Worm (Caenorhabditis elegans) whole organism, L4 larva: ENCODE results near the gene F59E12.6.

Experiments used
- F37D6.2 ChIP-seq: sonication (generic microtip); optimal IDR thresholded peaks from 2 replicates; lab custom pipeline; 2016; ENCODE audit warnings: mild to moderate bottlenecking, missing genetic modification characterization, missing compliant biosample characterization
- T26A8.4 ChIP-seq: fragments of 200-800 bp; sonication (Bioruptor generic); IDR thresholded peaks from 2 replicates; pipeline ENCODE4 v1.3.6; 2022; ENCODE audit warnings: missing genetic modification characterization, missing compliant biosample characterization
- Y105C5A.15 ChIP-seq: fragments of 200-800 bp; sonication (Bioruptor generic); IDR thresholded peaks from 2 replicates; pipeline ENCODE4 v1.3.6; 2022; ENCODE audit warnings: missing genetic modification characterization, missing compliant biosample characterization
- Y48G9A.11 ChIP-seq: fragments of 200-800 bp; sonication (Bioruptor generic); IDR thresholded peaks from 2 replicates; pipeline ENCODE4 v1.3.6; 2022; ENCODE audit warnings: missing genetic modification reagents, missing genetic modification characterization, missing compliant biosample characterization
- ZK337.2 ChIP-seq: fragments of 200-800 bp; sonication (Bioruptor generic); IDR thresholded peaks from 2 replicates; pipeline ENCODE4 v1.3.6; 2022; ENCODE audit warnings: missing genetic modification reagents, missing genetic modification characterization, missing compliant biosample characterization
- ama-1 ChIP-seq: fragments of 150-350 bp; optimal IDR thresholded peaks from 2 replicates; lab custom pipeline; 2014; ENCODE audit warnings: inconsistent platforms, mixed read lengths
- arid-1 ChIP-seq: fragments of 200-800 bp; sonication (Bioruptor generic); conservative IDR thresholded peaks from 2 replicates; pipeline ENCODE4 v1.3.6; 2022; ENCODE audit warnings: missing genetic modification reagents, missing genetic modification characterization, missing compliant biosample characterization
- ceh-32 ChIP-seq: sonication (generic microtip); optimal IDR thresholded peaks from 2 replicates; lab custom pipeline; 2016; ENCODE audit warnings: mild to moderate bottlenecking, missing genetic modification characterization, missing compliant biosample characterization; ENCODE audit not compliant: poor library complexity
- ceh-44 ChIP-seq: fragments of 200-800 bp; sonication (Bioruptor generic); IDR thresholded peaks from 2 replicates; pipeline ENCODE4 v1.3.6; 2022; ENCODE audit warnings: missing genetic modification reagents, missing genetic modification characterization, missing compliant biosample characterization
- cey-2 ChIP-seq: sonication (generic microtip); optimal IDR thresholded peaks from 3 replicates; lab custom pipeline; 2017; ENCODE audit warnings: missing genetic modification characterization, mild to moderate bottlenecking, missing compliant biosample characterization, antibody characterized with exemption, borderline replicate concordance; ENCODE audit not compliant: insufficient read depth
- daf-8 ChIP-seq: fragments of 200-800 bp; sonication (Bioruptor generic); IDR thresholded peaks from 2 replicates; pipeline ENCODE4 v1.3.6; 2022; ENCODE audit warnings: missing genetic modification characterization, missing compliant biosample characterization
- dmd-9 ChIP-seq: fragments of 200-800 bp; sonication (Bioruptor generic); IDR thresholded peaks from 2 replicates; pipeline ENCODE4 v1.3.6; 2022; ENCODE audit warnings: missing genetic modification reagents, missing genetic modification characterization, missing compliant biosample characterization
- dpl-1 ChIP-seq: fragments of 150-350 bp; optimal IDR thresholded peaks from 2 replicates; lab custom pipeline; 2014; ENCODE audit warnings: missing biosample characterization, missing genetic modification reagents, missing genetic modification characterization
- dve-1 ChIP-seq: sonication (generic microtip); optimal IDR thresholded peaks from 2 replicates; lab custom pipeline; 2017; ENCODE audit warnings: antibody characterized with exemption, mild to moderate bottlenecking, missing genetic modification characterization, missing compliant biosample characterization; ENCODE audit not compliant: insufficient read depth
- fkh-10 ChIP-seq: fragments of 150-350 bp; optimal IDR thresholded peaks from 2 replicates; lab custom pipeline; 2014; ENCODE audit warnings: missing biosample characterization, missing genetic modification reagents, missing genetic modification characterization
- fos-1 ChIP-seq: fragments of 150-350 bp; optimal IDR thresholded peaks from 2 replicates; lab custom pipeline; 2014; ENCODE audit warnings: missing biosample characterization, missing genetic modification characterization
- gei-8 ChIP-seq: fragments of 200-800 bp; sonication (Bioruptor generic); optimal IDR thresholded peaks from 2 replicates; lab custom pipeline; 2018; ENCODE audit warnings: mild to moderate bottlenecking, missing genetic modification characterization, missing compliant biosample characterization
- hif-1 ChIP-seq, 2 experiments: sonication (generic microtip); optimal IDR thresholded peaks; 2 replicates each; lab custom pipeline; 2016 to 2017; ENCODE audit warnings: missing compliant biosample characterization in 2 of 2, missing genetic modification characterization in 2 of 2, missing genetic modification reagents in 2 of 2, missing genotype in 2 of 2, mild to moderate bottlenecking in 1 of 2
- hlh-30 ChIP-seq: sonication (generic microtip); optimal IDR thresholded peaks from 2 replicates; lab custom pipeline; 2017; ENCODE audit warnings: antibody characterized with exemption, mild to moderate bottlenecking, missing genetic modification characterization, missing compliant biosample characterization; ENCODE audit not compliant: insufficient read depth
- hmg-1.1 ChIP-seq: fragments of 200-800 bp; sonication (Bioruptor generic); IDR thresholded peaks from 2 replicates; pipeline ENCODE4 v1.3.6; 2022; ENCODE audit warnings: missing genetic modification reagents, missing genetic modification characterization, missing compliant biosample characterization
- lin-29 ChIP-seq: fragments of 200-800 bp; sonication (Bioruptor generic); IDR thresholded peaks from 2 replicates; pipeline ENCODE4 v1.3.6; 2022; ENCODE audit warnings: missing genetic modification reagents, missing genetic modification characterization, missing compliant biosample characterization
- lin-38 ChIP-seq: fragments of 200-800 bp; sonication (Bioruptor generic); IDR thresholded peaks from 2 replicates; pipeline ENCODE4 v1.3.6; 2022; ENCODE audit warnings: missing genetic modification reagents, missing genetic modification characterization, missing compliant biosample characterization
- lir-3 ChIP-seq: sonication (generic microtip); optimal IDR thresholded peaks from 2 replicates; lab custom pipeline; 2016; ENCODE audit warnings: mild to moderate bottlenecking, missing genetic modification characterization, missing compliant biosample characterization
- mdl-1 ChIP-seq, 2 experiments: fragments of 150-350 bp in 1 of 2; sonication (generic microtip) in 1 of 2; optimal IDR thresholded peaks; 2 replicates each; lab custom pipeline; 2014 to 2017; ENCODE audit warnings: missing biosample characterization in 2 of 2, missing genetic modification characterization in 2 of 2
- mdt-29 ChIP-seq: fragments of 200-800 bp; sonication (Bioruptor generic); IDR thresholded peaks from 2 replicates; pipeline ENCODE4 v1.3.6; 2022; ENCODE audit warnings: missing genetic modification reagents, missing genetic modification characterization, missing compliant biosample characterization
- nhr-10 ChIP-seq: fragments of 150-350 bp; optimal IDR thresholded peaks from 2 replicates; lab custom pipeline; 2014; ENCODE audit warnings: missing biosample characterization, missing genetic modification characterization
- nhr-11 ChIP-seq: fragments of 150-350 bp; optimal IDR thresholded peaks from 2 replicates; lab custom pipeline; 2014; ENCODE audit warnings: missing biosample characterization, missing genetic modification characterization
- nhr-237 ChIP-seq: sonication (generic microtip); optimal IDR thresholded peaks from 2 replicates; lab custom pipeline; 2017; ENCODE audit warnings: missing biosample characterization, missing genetic modification characterization
- nhr-28 ChIP-seq: fragments of 150-350 bp; optimal IDR thresholded peaks from 2 replicates; lab custom pipeline; 2014; ENCODE audit warnings: missing biosample characterization, missing genetic modification characterization
- nhr-48 ChIP-seq: sonication (generic microtip); optimal IDR thresholded peaks from 2 replicates; lab custom pipeline; 2016; ENCODE audit warnings: mild to moderate bottlenecking, missing genetic modification characterization, missing compliant biosample characterization
- nhr-6 ChIP-seq: fragments of 150-350 bp; optimal IDR thresholded peaks from 2 replicates; lab custom pipeline; 2014; ENCODE audit warnings: missing biosample characterization, missing genetic modification characterization
- nhr-76 ChIP-seq: fragments of 150-350 bp; optimal IDR thresholded peaks from 2 replicates; lab custom pipeline; 2014; ENCODE audit warnings: missing biosample characterization, missing genetic modification characterization
- pha-4 ChIP-seq, 2 experiments: fragments of 150-350 bp in 1 of 2; fragments of 200-800 bp in 1 of 2; sonication (Bioruptor generic) in 1 of 2; IDR thresholded peaks in 1 of 2; optimal IDR thresholded peaks in 1 of 2; 2 replicates each; pipeline versions ENCODE4 v1.3.6 to Lab custom; 2014 to 2022; ENCODE audit warnings: missing genetic modification characterization in 2 of 2, missing genetic modification reagents in 2 of 2, missing biosample characterization in 1 of 2, missing compliant biosample characterization in 1 of 2
- pqm-1 ChIP-seq: sonication (generic microtip); optimal IDR thresholded peaks from 2 replicates; lab custom pipeline; 2017; ENCODE audit warnings: missing biosample characterization, missing genetic modification characterization
- rbr-2 ChIP-seq: sonication (generic microtip); optimal IDR thresholded peaks from 2 replicates; lab custom pipeline; 2016; ENCODE audit warnings: missing genotype, missing genetic modification characterization, missing compliant biosample characterization
- saeg-2 ChIP-seq: fragments of 200-800 bp; sonication (Bioruptor generic); IDR thresholded peaks from 2 replicates; pipeline ENCODE4 v1.3.6; 2022; ENCODE audit warnings: missing genetic modification reagents, missing genetic modification characterization, missing compliant biosample characterization
- set-16 ChIP-seq: fragments of 200-800 bp; sonication (Bioruptor generic); IDR thresholded peaks from 2 replicates; pipeline ENCODE4 v1.3.6; 2022; ENCODE audit warnings: missing genetic modification reagents, missing genetic modification characterization, missing compliant biosample characterization
- skn-1 ChIP-seq: fragments of 150-350 bp; optimal IDR thresholded peaks from 2 replicates; lab custom pipeline; 2014; ENCODE audit warnings: missing biosample characterization, missing genetic modification characterization
- spr-3 ChIP-seq: fragments of 200-800 bp; sonication (Bioruptor generic); optimal IDR thresholded peaks from 2 replicates; lab custom pipeline; 2018; ENCODE audit warnings: mild to moderate bottlenecking, missing genetic modification characterization, missing compliant biosample characterization
- unc-62 ChIP-seq, 3 experiments: fragments of 150-350 bp in 1 of 3; sonication (generic microtip); optimal IDR thresholded peaks in 2 of 3; peaks in 1 of 3; 1 replicate in 1 of 3; 2 replicates in 2 of 3; lab custom pipeline; 2014 to 2017; ENCODE audit warnings: missing biosample characterization in 3 of 3, missing genetic modification characterization in 3 of 3, missing genetic modification reagents in 3 of 3, missing genotype in 1 of 3
- vab-7 ChIP-seq: fragments of 200-800 bp; sonication (Bioruptor generic); IDR thresholded peaks from 2 replicates; pipeline ENCODE4 v1.3.6; 2022; ENCODE audit warnings: missing genetic modification reagents, missing genetic modification characterization, missing compliant biosample characterization
- zfp-3 ChIP-seq: fragments of 200-800 bp; sonication (Bioruptor generic); conservative IDR thresholded peaks from 2 replicates; pipeline ENCODE4 v1.3.6; 2022; ENCODE audit warnings: missing genetic modification reagents, missing genetic modification characterization, missing compliant biosample characterization

F59E12.6 gene

ce11 chrII:5654215-5654614 is 23.5 kb upstream of the F59E12.6 start, which contains the start of gene F59E12.1:
F59E12.1 (plus strand) TSS chrII:5654515.
- no peak for TF ChIP-seq mdt-29
- no peak for TF ChIP-seq nhr-28 (tag; lab: Kevin White, UChicago)
- no peak for TF ChIP-seq dmd-9 (GFP tag; lab: Robert Waterston, UW)
- no peak for TF ChIP-seq nhr-11 (tag; lab: Kevin White, UChicago)
- no peak for TF ChIP-seq F37D6.2 (tag; lab: Kevin White, UChicago)
- TF ChIP-seq ceh-44, result no peak
- TF ChIP-seq rbr-2, result no peak
- no peak for TF ChIP-seq zfp-3 (GFP tag; lab: Robert Waterston, UW)
- TF ChIP-seq nhr-48, result no peak
- no peak for TF ChIP-seq lir-3
- TF ChIP-seq saeg-2, result no peak
- TF ChIP-seq T26A8.4 (GFP tag; lab: Robert Waterston, UW), result no peak
- TF ChIP-seq fos-1 (tag; lab: Kevin White, UChicago), result no peak

ce11 chrII:5652334-5652733 is 21.6 kb upstream of the F59E12.6 start, which contains the start of gene bli-2:
bli-2 (minus strand) TSS chrII:5652434.
- TF ChIP-seq ceh-32 (tag; lab: Kevin White, UChicago) (no peak), ama-1 (lab: Kevin White, UChicago) (no peak), nhr-6 (tag; lab: Kevin White, UChicago) (no peak), lir-3 (no peak), daf-8 (GFP tag; lab: Robert Waterston, UW) (no peak), nhr-237 (tag; lab: Kevin White, UChicago) (no peak), ceh-44 (no peak), Y48G9A.11 (GFP tag; lab: Robert Waterston, UW) (no peak), vab-7 (GFP tag; lab: Robert Waterston, UW) (no peak), unc-62 (GFP tag; optimal IDR thresholded peaks at IDR 0.05 in 1 of 2; lab: Kevin White, UChicago) (no peak), unc-62 (tag; optimal IDR thresholded peaks at IDR 0.05; lab: Kevin White, UChicago) (no peak), ZK337.2 (GFP tag; lab: Robert Waterston, UW) (no peak)

- TF ChIP-seq arid-1 (no peak), pqm-1 (no peak), nhr-11 (tag; lab: Kevin White, UChicago) (no peak), hmg-1.1 (GFP tag; lab: Robert Waterston, UW) (no peak), set-16 (peak; percentile 86)
Observed at ce11 chrII:5651426-5651825, 20.7 kb upstream of the F59E12.6 start.

ce11 chrII:5649236-5650004 is 18.7 kb upstream of the F59E12.6 start, which contains the start of the genes sam-4, F59E12.17 and zyg-1:
sam-4 (minus strand) TSS chrII:5649286.
F59E12.17 (minus strand) TSS chrII:5649470.
zyg-1 (plus strand) TSS chrII:5649748.
- peak; percentile 74 for TF ChIP-seq dpl-1 (GFP tag; lab: Kevin White, UChicago)
- peak in 1 of 2 experiments; percentile 9 for TF ChIP-seq mdl-1 (tag; optimal IDR thresholded peaks at IDR 0.05; lab: Kevin White, UChicago)
- no peak for TF ChIP-seq Y105C5A.15
- peak; percentile 92 for TF ChIP-seq lin-38 (GFP tag; lab: Robert Waterston, UW)
- peak; percentile 52 for TF ChIP-seq nhr-28 (tag; lab: Kevin White, UChicago)
- TF ChIP-seq hlh-30 (tag; lab: Kevin White, UChicago), result no peak
- no peak for TF ChIP-seq nhr-76
- no peak for TF ChIP-seq vab-7 (GFP tag; lab: Robert Waterston, UW)
- TF ChIP-seq dve-1, result no peak
- TF ChIP-seq arid-1, result 0 out of 2 replicates have a peak, but pooled peaks have one; percentile 17
- TF ChIP-seq spr-3, result no peak
- TF ChIP-seq skn-1 (tag; lab: Kevin White, UChicago), result no peak
- TF ChIP-seq nhr-11 (tag; lab: Kevin White, UChicago), result no peak
- TF ChIP-seq ama-1 (lab: Kevin White, UChicago), result no peak
- peak in 1 of 2 experiments; percentile 70 for TF ChIP-seq hif-1 (tag; optimal IDR thresholded peaks at IDR 0.05; lab: Kevin White, UChicago)
- no peak for TF ChIP-seq nhr-10
- peak; percentile 77 for TF ChIP-seq nhr-6 (tag; lab: Kevin White, UChicago)
- peak; percentile 13 for TF ChIP-seq fkh-10 (GFP tag; lab: Kevin White, UChicago)
- no peak for TF ChIP-seq cey-2 (tag; lab: Kevin White, UChicago)
- TF ChIP-seq rbr-2, result peak; percentile 24
- TF ChIP-seq pha-4 (GFP tag; IDR thresholded peaks at IDR 0.05; lab: Robert Waterston, UW), result no peak
- TF ChIP-seq pha-4 (tag; optimal IDR thresholded peaks at IDR 0.05; lab: Kevin White, UChicago), result peak; percentile 70
- no peak for TF ChIP-seq nhr-237 (tag; lab: Kevin White, UChicago)
- TF ChIP-seq gei-8 (GFP tag; lab: Kevin White, UChicago), result no peak
- TF ChIP-seq lin-29 (GFP tag; lab: Robert Waterston, UW), result no peak
